Worm (Caenorhabditis elegans): ENCODE results near the gene set-2.
"Not testable (repeated sequence)": the region's sequence is repeated elsewhere in the genome, so short reads cannot be mapped to it uniquely, and the experiment has no call there.

set-2 gene

DNA sequence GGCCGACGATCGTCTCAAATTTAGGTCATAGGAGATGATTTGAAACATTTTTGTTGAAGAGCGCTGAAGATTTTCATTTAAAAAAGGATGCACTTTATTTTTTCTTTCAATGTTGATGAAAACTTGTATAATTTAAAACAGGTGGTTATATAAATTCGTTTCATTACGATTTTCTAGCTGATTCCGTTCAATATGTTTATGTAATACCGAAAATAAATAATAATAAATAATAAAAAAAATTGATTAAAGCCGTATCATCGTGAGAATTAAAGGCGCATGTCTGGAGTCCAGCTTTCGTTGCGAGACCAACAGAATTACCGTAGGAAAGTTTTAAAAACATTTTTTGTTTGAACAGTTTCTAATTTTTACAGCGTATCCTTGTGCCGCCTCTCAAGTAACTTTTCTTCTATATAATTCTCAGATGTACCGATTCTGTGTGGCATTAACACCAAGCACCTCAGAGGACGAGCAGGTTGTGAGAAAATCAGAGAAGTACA is 2.2 kb upstream of the set-2 start, which contains the start of the genes C26E6.12 and eri-9:
Gene C26E6.12 (minus strand): TSS at position 51 of the 497 bp plus-strand sequence.
Gene eri-9 (plus strand): TSS at position 248 of the 497 bp plus-strand sequence.
- TF ChIP-seq C08G9.2 (tag; optimal IDR thresholded peaks at IDR 0.05), result no peak

DNA sequence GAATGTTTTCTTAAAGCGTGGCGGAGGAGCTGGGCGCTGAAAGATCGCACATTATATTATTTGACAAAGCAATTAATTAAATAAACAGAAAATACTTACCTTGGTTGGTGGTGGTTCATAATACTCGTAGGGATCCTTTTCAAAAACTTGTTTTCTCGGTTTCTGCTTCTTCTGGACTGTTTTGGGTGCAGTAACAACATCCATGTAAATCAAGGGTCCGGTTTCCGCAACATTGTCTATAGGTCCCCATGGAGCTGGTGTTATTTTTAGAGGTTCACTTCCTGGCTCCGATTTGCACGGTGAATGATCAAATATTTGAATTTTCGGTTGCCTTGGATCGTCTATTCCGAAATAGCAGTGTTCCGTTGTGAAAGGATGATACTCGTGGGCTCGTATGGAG is 5.9 kb downstream of the set-2 start:
- TF ChIP-seq fax-1 (tag; optimal IDR thresholded peaks at IDR 0.05) (no peak), ttx-3 (tag; optimal IDR thresholded peaks at IDR 0.05) (no peak), fkh-10 (GFP tag; optimal IDR thresholded peaks at IDR 0.05) (no peak), C38D4.7 (GFP tag; optimal IDR thresholded peaks at IDR 0.05) (no peak)

DNA sequence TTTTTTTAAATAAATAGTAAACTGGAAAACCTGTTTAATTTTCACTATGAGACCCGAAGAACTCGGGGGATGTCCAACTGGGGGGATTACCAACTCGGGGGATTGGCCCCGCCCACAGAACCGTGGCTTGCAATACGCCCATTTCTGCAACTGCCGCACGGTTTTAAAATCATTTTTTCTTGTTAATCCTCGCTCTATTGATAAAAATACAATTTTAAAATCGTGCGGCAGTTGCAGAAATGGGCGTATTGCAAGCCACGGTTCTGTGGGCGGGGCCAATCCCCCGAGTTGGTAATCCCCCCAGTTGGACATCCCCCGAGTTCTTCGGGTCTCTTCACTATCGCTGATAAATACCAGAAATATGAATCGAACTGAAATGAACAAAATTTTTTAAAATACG is 8.0 kb downstream of the set-2 start, which contains the start of gene mmab-1:
Gene mmab-1 (minus strand): TSS at position 95 of the 400 bp plus-strand sequence.
- not testable (repeated sequence) for TF ChIP-seq lin-11 (tag; optimal IDR thresholded peaks at IDR 0.05); zip-5 (tag; optimal IDR thresholded peaks at IDR 0.05); unc-55 (GFP tag; optimal IDR thresholded peaks at IDR 0.05)

DNA sequence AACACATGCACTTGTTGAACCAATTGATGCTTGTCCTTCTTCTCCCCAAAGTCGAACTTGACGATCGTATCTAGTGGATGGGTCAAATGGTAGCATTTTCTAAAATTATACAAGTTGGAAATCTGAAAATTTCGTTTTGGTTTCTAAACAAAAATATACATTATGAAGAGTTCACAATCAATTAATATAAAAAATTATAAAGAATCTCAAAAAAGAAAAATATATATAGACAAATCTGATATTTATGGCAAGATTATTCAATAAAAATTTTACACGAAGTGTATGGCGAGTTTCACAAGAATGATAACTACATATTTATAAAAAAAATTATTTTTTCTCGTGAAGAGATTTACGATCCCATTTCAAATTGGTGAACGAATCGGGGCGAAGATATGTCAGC is 9.8 kb downstream of the set-2 start, which contains the start of gene ula-1:
Gene ula-1 (minus strand): TSS at position 101 of the 400 bp plus-strand sequence.
- TF ChIP-seq unc-3 (GFP tag; conservative IDR thresholded peaks at IDR 0.05), result no peak
- no peak for TF ChIP-seq unc-3 (tag; optimal IDR thresholded peaks at IDR 0.05)
- no peak for TF ChIP-seq unc-86 (tag; optimal IDR thresholded peaks at IDR 0.05)
- TF ChIP-seq pros-1 (tag; optimal IDR thresholded peaks at IDR 0.05), result no peak
- no peak for TF ChIP-seq gmeb-2 (tag; optimal IDR thresholded peaks at IDR 0.05)
- no peak for TF ChIP-seq hlh-30 (tag; optimal IDR thresholded peaks at IDR 0.05; ENCODE audit: insufficient read depth)
- no peak for TF ChIP-seq ceh-48 (tag; optimal IDR thresholded peaks at IDR 0.05)
- no peak for TF ChIP-seq ceh-34 (tag; optimal IDR thresholded peaks at IDR 0.05)
- no peak for TF ChIP-seq tbx-2 (tag; optimal IDR thresholded peaks at IDR 0.05)
- TF ChIP-seq npax-4 (tag; optimal IDR thresholded peaks at IDR 0.05), result no peak

DNA sequence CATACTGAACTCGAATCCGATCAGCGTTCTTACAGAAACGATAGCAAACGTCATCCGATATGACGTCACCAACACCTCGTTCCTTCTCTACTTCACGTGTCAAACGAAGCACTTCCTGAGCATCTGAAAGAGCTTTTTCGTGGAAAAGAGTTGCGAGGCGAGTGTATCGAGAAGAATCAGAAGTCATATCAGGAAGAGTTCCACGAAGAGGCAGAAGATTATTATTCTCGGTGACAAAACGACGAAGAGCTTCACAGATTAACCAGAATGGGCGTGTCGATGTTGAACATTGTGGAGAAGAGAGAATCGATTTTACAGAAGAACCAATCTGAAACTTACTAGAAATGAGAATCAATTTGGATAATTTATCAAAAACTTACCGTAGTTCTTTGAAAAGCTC is 11.1 kb downstream of the set-2 start:
- TF ChIP-seq ztf-16 (tag; optimal IDR thresholded peaks at IDR 0.05) (no peak), madf-2 (tag; optimal IDR thresholded peaks at IDR 0.05) (no peak)

DNA sequence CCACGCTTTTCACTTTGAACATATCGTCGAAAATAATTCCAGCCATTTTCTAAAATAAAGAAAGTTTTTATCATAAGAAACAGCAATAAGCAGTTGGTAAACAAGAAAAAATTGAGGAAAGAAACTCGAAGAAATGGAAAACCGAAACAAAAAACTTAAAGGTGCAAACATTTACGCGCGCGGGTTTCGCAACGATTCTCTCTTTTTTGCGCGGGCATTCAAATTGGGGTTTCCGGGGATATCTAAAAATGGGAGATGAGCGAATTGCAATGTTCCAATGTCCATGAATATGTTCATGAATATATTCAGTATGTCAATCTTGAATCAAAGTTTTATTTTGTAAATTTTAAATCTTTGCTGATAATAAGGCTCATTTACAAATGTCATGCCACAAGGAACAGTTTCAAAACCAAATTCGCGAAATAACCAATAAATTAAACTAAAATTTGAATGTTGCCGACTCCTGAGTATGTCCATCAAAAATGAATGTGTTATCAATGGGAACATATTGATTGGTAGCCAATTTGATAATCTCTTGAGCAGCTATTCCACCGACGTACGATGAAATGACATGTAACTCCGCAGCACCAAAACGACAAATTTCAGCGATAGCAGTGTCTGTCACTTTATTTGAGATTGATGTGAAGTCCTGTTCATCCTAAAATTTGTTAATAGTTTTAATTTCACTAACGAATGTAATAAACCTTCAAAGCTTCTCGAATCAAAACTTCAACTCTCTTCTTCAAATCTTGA is 11.9 kb downstream of the set-2 start, which contains the start of gene rpb-8:
Gene rpb-8 (minus strand): TSS at position 49 of the 753 bp plus-strand sequence.
- TF ChIP-seq ref-2 (tag; optimal IDR thresholded peaks at IDR 0.05), result no peak
- no peak for TF ChIP-seq ceh-18 (tag; optimal IDR thresholded peaks at IDR 0.05)
- TF ChIP-seq unc-42 (tag; optimal IDR thresholded peaks at IDR 0.05), result peak; percentile 15
- TF ChIP-seq nfya-1 (tag; optimal IDR thresholded peaks at IDR 0.05), result peak; percentile 46
- TF ChIP-seq rnt-1 (tag; optimal IDR thresholded peaks at IDR 0.05), result no peak
- peak; percentile 41 for TF ChIP-seq ceh-31 (tag; optimal IDR thresholded peaks at IDR 0.05)
- no peak for TF ChIP-seq mec-3 (tag; optimal IDR thresholded peaks at IDR 0.05; ENCODE audit: borderline replicate concordance)

DNA sequence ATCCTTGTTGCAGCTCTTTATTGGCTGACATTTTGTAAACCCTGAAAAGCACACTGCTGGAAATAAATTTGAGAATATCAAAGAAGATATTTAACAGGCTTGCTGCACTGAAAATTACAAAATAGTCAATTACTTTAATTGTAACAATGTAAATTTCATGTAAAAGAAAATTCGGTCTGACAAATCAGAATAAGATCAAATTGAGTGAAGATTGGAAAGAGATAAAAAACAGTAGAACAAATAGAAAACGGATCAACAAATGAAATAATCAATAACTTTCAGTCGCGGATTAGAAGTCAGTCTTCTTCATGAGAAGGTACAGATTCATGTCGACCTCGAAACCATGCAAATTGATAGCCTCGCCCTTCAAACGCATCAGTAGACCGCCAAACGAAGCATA is 12.9 kb downstream of the set-2 start, which contains the start of gene rars-1:
Gene rars-1 (minus strand): TSS at position 101 of the 400 bp plus-strand sequence.
- TF ChIP-seq hlh-30 (tag; optimal IDR thresholded peaks at IDR 0.05; ENCODE audit: insufficient read depth), result no peak
- TF ChIP-seq pros-1 (tag; optimal IDR thresholded peaks at IDR 0.05), result no peak
- no peak for TF ChIP-seq madf-2 (tag; optimal IDR thresholded peaks at IDR 0.05)
- no peak for TF ChIP-seq ceh-19 (GFP tag; optimal IDR thresholded peaks at IDR 0.05)
- TF ChIP-seq ceh-24 (tag; optimal IDR thresholded peaks at IDR 0.05), result no peak
- TF ChIP-seq ets-4 (tag; optimal IDR thresholded peaks at IDR 0.05), result no peak
- no peak for TF ChIP-seq ceh-14 (tag; optimal IDR thresholded peaks at IDR 0.05)
- TF ChIP-seq rnt-1 (tag; optimal IDR thresholded peaks at IDR 0.05), result no peak
- no peak for TF ChIP-seq gmeb-2 (tag; optimal IDR thresholded peaks at IDR 0.05)
- TF ChIP-seq unc-86 (tag; optimal IDR thresholded peaks at IDR 0.05), result no peak
- TF ChIP-seq eyg-1 (tag; optimal IDR thresholded peaks at IDR 0.05), result no peak
- TF ChIP-seq unc-42 (tag; optimal IDR thresholded peaks at IDR 0.05), result no peak
- TF ChIP-seq ceh-9 (tag; optimal IDR thresholded peaks at IDR 0.05), result no peak
- no peak for TF ChIP-seq ahr-1 (tag; optimal IDR thresholded peaks at IDR 0.05)
